Worm (Caenorhabditis elegans): Measurements from ENCODE around the gene R09A8.1.
"Not testable (repeated sequence)": the region's sequence is repeated elsewhere in the genome, so short reads cannot be mapped to it uniquely, and the experiment has no call there.

DNA sequence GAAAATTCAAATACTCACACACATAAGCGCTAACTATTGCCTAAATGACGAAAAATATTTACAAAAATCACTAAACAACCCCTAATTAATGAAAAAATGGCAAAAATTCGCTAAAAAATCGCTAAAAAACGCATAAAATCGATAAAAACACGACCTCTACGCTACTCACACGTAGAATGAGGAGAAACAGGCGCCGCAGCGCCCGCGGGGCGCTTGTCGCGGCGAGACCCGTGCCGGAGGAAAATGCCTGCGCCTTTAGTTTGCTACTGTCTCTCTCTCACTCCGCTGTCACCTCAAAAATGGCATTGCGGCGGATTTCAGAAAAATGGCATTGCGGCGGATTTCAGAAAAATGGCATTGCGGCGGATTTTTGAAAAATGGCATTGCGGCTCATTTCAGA lies 6.0 kb upstream of the R09A8.1 start:
- TF ChIP-seq Y95B8A.8 (GFP tag; IDR thresholded peaks at IDR 0.05); snpc-3.4 (tag; optimal IDR thresholded peaks at IDR 0.05); ztf-26 (tag; optimal IDR thresholded peaks at IDR 0.05); Y56A3A.18 (GFP tag; IDR thresholded peaks at IDR 0.05); ets-4 (GFP tag; optimal IDR thresholded peaks at IDR 0.05); lin-35 (GFP tag; optimal IDR thresholded peaks at IDR 0.05): not testable (repeated sequence)
